Fruit fly (Drosophila melanogaster) whole organism, prepupa: ENCODE measurements around the gene Met.
A peak's percentile ranks its signal among the peaks of the same experiment; 100 is the strongest.

Experiments used
- CG1621 ChIP-seq: fragments of 200-800 bp; sonication (Bioruptor generic); optimal IDR thresholded peaks from 3 replicates; lab custom pipeline; 2018; ENCODE audit warnings: missing biosample characterization, mild to moderate bottlenecking, missing genetic modification characterization
- CG31627 ChIP-seq: fragments of 200-800 bp; sonication (Bioruptor generic); optimal IDR thresholded peaks from 3 replicates; lab custom pipeline; 2016; ENCODE audit warnings: missing biosample characterization, missing genetic modification characterization
- CG6854 ChIP-seq: fragments of 200-800 bp; sonication (Bioruptor generic); optimal IDR thresholded peaks from 2 replicates; lab custom pipeline; 2017; ENCODE audit warnings: missing biosample characterization, mild to moderate bottlenecking, missing genetic modification characterization
- Ets21C ChIP-seq: fragments of 200-800 bp; sonication (Bioruptor generic); optimal IDR thresholded peaks from 3 replicates; lab custom pipeline; 2016; ENCODE audit warnings: missing biosample characterization, missing genetic modification characterization
- Hr39 ChIP-seq: fragments of 200-800 bp; sonication (Bioruptor generic); optimal IDR thresholded peaks from 2 replicates; lab custom pipeline; 2016; ENCODE audit warnings: missing biosample characterization, missing genetic modification characterization
- Sox14 ChIP-seq: fragments of 200-800 bp; sonication (Bioruptor generic); optimal IDR thresholded peaks from 3 replicates; lab custom pipeline; 2016; ENCODE audit warnings: missing biosample characterization, missing genetic modification characterization
- achi ChIP-seq: fragments of 200-800 bp; sonication (Bioruptor generic); optimal IDR thresholded peaks from 3 replicates; lab custom pipeline; 2016; ENCODE audit warnings: missing biosample characterization, missing genetic modification characterization
- dac ChIP-seq: fragments of 200-800 bp; sonication (Bioruptor generic); optimal IDR thresholded peaks from 2 replicates; lab custom pipeline; 2017; ENCODE audit warnings: missing biosample characterization, mild to moderate bottlenecking, missing genetic modification characterization
- dsx ChIP-seq: fragments of 200-800 bp; optimal IDR thresholded peaks from 3 replicates; lab custom pipeline; 2019; ENCODE audit warnings: missing biosample characterization, mild to moderate bottlenecking, missing genetic modification characterization, moderate library complexity; ENCODE audit not compliant: poor library complexity, severe bottlenecking
- esn ChIP-seq: fragments of 200-800 bp; sonication (Bioruptor generic); optimal IDR thresholded peaks from 2 replicates; lab custom pipeline; 2016; ENCODE audit warnings: missing biosample characterization, mild to moderate bottlenecking, missing genetic modification characterization, moderate library complexity
- vri ChIP-seq: fragments of 200-800 bp; sonication (Bioruptor generic); optimal IDR thresholded peaks from 3 replicates; lab custom pipeline; 2016; ENCODE audit warnings: missing biosample characterization, mild to moderate bottlenecking, missing genetic modification characterization

DNA sequence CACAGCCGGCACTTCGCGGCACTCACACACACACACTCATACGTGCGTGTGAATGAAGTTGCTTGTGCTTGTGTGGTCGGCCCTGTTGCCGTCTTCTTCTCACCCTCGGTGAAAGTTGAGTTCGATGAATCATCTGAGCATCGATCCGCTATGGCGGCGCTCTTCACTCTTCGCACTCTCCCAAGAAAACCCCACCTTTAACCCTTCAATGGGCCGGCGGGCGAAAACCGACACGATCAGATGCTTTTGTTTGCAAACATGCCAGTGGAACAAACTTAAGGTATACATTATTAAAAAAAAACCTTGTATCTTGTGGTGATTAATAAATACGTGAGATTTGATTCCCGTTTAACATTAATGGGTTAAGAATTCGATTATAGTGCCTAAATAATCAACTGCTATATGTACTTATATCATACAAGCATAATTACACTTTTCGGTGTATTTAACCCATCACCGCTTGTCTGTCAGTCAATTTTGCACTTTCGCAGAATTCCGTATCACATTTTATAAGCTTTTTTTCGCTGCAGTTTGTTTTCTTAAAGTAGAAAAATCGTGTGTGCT lies 15.0 kb upstream of the Met start:
- TF ChIP-seq Sox14 (GFP tag; lab: Kevin White, UChicago) (peak; percentile 60), dac (no peak), CG6854 (GFP tag; lab: Kevin White, UChicago) (no peak), Ets21C (peak; percentile 22), vri (GFP tag; lab: Kevin White, UChicago) (no peak), achi (peak; percentile 32), dsx (GFP tag; lab: Kevin White, UChicago) (no peak), CG31627 (peak; percentile 30), CG1621 (tag; lab: Kevin White, UChicago) (no peak), esn (GFP tag; lab: Kevin White, UChicago) (peak; percentile 70), Hr39 (GFP tag; lab: Kevin White, UChicago) (peak; percentile 52)
